Worm (Caenorhabditis elegans): ENCODE results near the gene lmp-1.

DNA sequence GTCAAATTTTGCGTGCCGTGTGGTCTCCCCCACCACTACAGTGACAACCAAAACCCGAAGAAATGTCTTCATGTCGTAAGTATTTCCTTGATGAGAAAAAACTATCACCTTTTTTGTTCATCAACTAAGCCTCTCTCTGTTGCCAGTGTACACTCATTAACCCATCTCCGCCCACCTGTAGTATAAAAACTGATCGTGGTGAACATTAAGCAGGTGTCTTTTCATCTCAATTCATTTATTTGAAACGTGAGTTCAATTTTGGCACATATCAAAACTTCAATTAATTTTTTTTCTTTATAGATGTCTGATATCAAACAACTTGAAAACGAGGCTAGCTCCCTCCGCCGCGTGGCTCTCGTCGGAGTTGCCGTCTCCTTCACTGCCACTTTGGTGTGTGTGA is 46.1 kb downstream of the lmp-1 start, which contains the start of gene col-170:
- TF ChIP-seq him-1 (tag; optimal IDR thresholded peaks at IDR 0.05) (no peak), W03F9.2 (tag; optimal IDR thresholded peaks at IDR 0.05) (no peak)
